Fruit fly (Drosophila melanogaster) whole organism, wandering third instar larva: ENCODE data around the gene Dus1.

Experiments
- Abd-B ChIP-seq: fragments of >200 bp; optimal IDR thresholded peaks from 2 replicates; lab custom pipeline; 2017; ENCODE audit warnings: missing biosample characterization, missing genetic modification characterization
- CG32264 ChIP-seq: fragments of 200-800 bp; sonication (Bioruptor generic); optimal IDR thresholded peaks from 2 replicates; lab custom pipeline; 2016; ENCODE audit warnings: missing biosample characterization, missing genetic modification characterization
- CG9705 ChIP-seq: fragments of 200-800 bp; sonication (Bioruptor generic); optimal IDR thresholded peaks from 2 replicates; lab custom pipeline; 2018; ENCODE audit warnings: missing biosample characterization, mild to moderate bottlenecking, missing genetic modification characterization
- CrebA ChIP-seq: fragments of 200-800 bp; sonication (Bioruptor generic); optimal IDR thresholded peaks from 2 replicates; lab custom pipeline; 2016; ENCODE audit warnings: missing biosample characterization, mild to moderate bottlenecking, missing genetic modification characterization, borderline replicate concordance
- Dfd ChIP-seq: fragments of >200 bp; optimal IDR thresholded peaks from 2 replicates; lab custom pipeline; 2017; ENCODE audit warnings: missing biosample characterization, missing genetic modification characterization
- GATAd ChIP-seq: sonication (Bioruptor generic); optimal IDR thresholded peaks from 2 replicates; lab custom pipeline; 2016; ENCODE audit warnings: missing biosample characterization, missing genetic modification characterization
- HLH106 ChIP-seq: fragments of 200-800 bp; optimal IDR thresholded peaks from 3 replicates; lab custom pipeline; 2019; ENCODE audit warnings: missing biosample characterization, mild to moderate bottlenecking, missing genetic modification characterization, moderate library complexity
- Jra ChIP-seq: sonication (Bioruptor generic); optimal IDR thresholded peaks from 2 replicates; lab custom pipeline; 2016; ENCODE audit warnings: missing biosample characterization, missing genetic modification characterization
- N ChIP-seq: fragments of >200 bp; optimal IDR thresholded peaks from 2 replicates; lab custom pipeline; 2018; ENCODE audit warnings: missing biosample characterization, missing external identifiers, missing genetic modification characterization
- OdsH ChIP-seq: fragments of 200-800 bp; sonication (Bioruptor generic); optimal IDR thresholded peaks from 2 replicates; lab custom pipeline; 2016; ENCODE audit warnings: missing biosample characterization, mild to moderate bottlenecking, missing genetic modification characterization
- Rel ChIP-seq, 2 experiments: fragments of 200-800 bp; sonication (Bioruptor generic) in 1 of 2; optimal IDR thresholded peaks; 2 replicates in 1 of 2; 3 replicates in 1 of 2; lab custom pipeline; 2016 to 2019; ENCODE audit warnings: mild to moderate bottlenecking in 2 of 2, missing biosample characterization in 2 of 2, missing genetic modification characterization in 2 of 2, moderate library complexity in 1 of 2
- Sp1 ChIP-seq: fragments of 200-800 bp; sonication (Bioruptor generic); optimal IDR thresholded peaks from 3 replicates; lab custom pipeline; 2019; ENCODE audit warnings: missing biosample characterization, mild to moderate bottlenecking, missing genetic modification characterization, moderate library complexity
- br ChIP-seq: fragments of 200-800 bp; sonication (Bioruptor generic); optimal IDR thresholded peaks from 2 replicates; lab custom pipeline; 2016; ENCODE audit warnings: missing biosample characterization, missing genetic modification characterization
- brk ChIP-seq: fragments of 200-800 bp; sonication (Bioruptor generic); optimal IDR thresholded peaks from 2 replicates; lab custom pipeline; 2016; ENCODE audit warnings: missing biosample characterization, mild to moderate bottlenecking, missing genetic modification characterization
- dl ChIP-seq, 2 experiments: fragments of 175-275, 200-275 bp in 1 of 2; fragments of 200-275 bp in 1 of 2; sonication (Bioruptor generic); optimal IDR thresholded peaks; lab custom pipeline; 2018; ENCODE audit warnings: mild to moderate bottlenecking in 2 of 2, missing biosample characterization in 2 of 2, missing genetic modification characterization in 2 of 2, moderate library complexity in 2 of 2; ENCODE audit not compliant: partially characterized antibody in 2 of 2, insufficient read depth in 1 of 2
- dsf ChIP-seq: sonication (Bioruptor generic); optimal IDR thresholded peaks from 2 replicates; lab custom pipeline; 2016; ENCODE audit warnings: missing biosample characterization, missing genetic modification characterization, borderline replicate concordance
- fru ChIP-seq: fragments of 200-800 bp; sonication (Bioruptor generic); optimal IDR thresholded peaks from 3 replicates; lab custom pipeline; 2016; ENCODE audit warnings: missing biosample characterization, mild to moderate bottlenecking, missing genetic modification characterization
- h ChIP-seq: fragments of 200-800 bp; sonication (Bioruptor generic); optimal IDR thresholded peaks from 3 replicates; lab custom pipeline; 2016; ENCODE audit warnings: missing biosample characterization, mild to moderate bottlenecking, missing genetic modification characterization
- lola ChIP-seq: fragments of >200 bp; optimal IDR thresholded peaks from 2 replicates; lab custom pipeline; 2017; ENCODE audit warnings: missing biosample characterization, missing genetic modification characterization
- pan ChIP-seq: fragments of >200 bp; optimal IDR thresholded peaks from 2 replicates; lab custom pipeline; 2017
- psq ChIP-seq: fragments of 200-800 bp; sonication (Bioruptor generic); optimal IDR thresholded peaks from 3 replicates; lab custom pipeline; 2017; ENCODE audit warnings: missing biosample characterization, mild to moderate bottlenecking, missing genetic modification characterization, moderate library complexity
- sage ChIP-seq: fragments of 200-800 bp; sonication (Bioruptor generic); optimal IDR thresholded peaks from 2 replicates; lab custom pipeline; 2016; ENCODE audit warnings: missing biosample characterization, mild to moderate bottlenecking, missing genetic modification characterization
- sv ChIP-seq: fragments of 200-800 bp; sonication (Bioruptor generic); optimal IDR thresholded peaks from 3 replicates; lab custom pipeline; 2016; ENCODE audit warnings: missing biosample characterization, missing genetic modification characterization
- tai ChIP-seq: sonication (Bioruptor generic); optimal IDR thresholded peaks from 2 replicates; lab custom pipeline; 2016; ENCODE audit warnings: missing biosample characterization, missing genetic modification characterization
- usp ChIP-seq: fragments of >200 bp; optimal IDR thresholded peaks from 2 replicates; lab custom pipeline; 2017; ENCODE audit warnings: missing biosample characterization, missing genetic modification characterization
- woc ChIP-seq: sonication (Bioruptor generic); optimal IDR thresholded peaks from 2 replicates; lab custom pipeline; 2016; ENCODE audit warnings: missing biosample characterization, mild to moderate bottlenecking, missing genetic modification characterization

The Dus1 gene

DNA sequence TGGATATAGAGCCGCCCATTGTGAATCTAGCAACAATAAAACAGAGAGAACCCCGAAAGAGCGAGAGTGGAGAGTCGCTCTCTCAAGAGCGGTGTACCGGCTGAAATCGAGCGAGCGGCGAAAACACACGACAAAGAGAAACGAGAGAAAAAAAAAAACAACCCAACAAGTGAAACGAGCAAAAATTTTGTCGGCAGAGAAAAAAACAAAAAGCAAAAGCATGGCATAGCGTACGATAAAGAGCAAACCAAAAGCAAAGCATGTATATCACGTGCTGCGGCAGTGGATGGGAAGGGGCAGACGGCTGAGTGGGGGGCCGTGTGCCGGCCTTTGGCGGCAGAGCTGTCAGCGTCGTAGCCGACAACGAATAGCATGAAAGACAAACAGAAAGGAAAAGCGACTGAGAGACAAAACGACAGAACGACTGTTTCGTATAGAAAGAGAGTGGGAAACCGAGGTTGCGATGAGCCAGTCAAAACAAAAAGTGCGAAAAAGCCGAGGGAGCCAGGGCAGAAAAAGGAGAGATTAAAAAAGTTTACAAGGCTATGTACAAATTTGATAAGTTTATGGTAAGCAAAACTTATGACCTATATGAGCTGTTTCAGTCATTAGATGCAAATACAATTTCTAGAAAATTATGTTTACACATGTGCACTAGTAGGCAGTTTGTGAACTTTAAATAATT lies 24.7 kb downstream of the Dus1 start (continued):
- TF ChIP-seq CG32264 (GFP tag; lab: Kevin White, UChicago), result peak; percentile 26
- TF ChIP-seq, all 38 proteins: peak for 10

DNA sequence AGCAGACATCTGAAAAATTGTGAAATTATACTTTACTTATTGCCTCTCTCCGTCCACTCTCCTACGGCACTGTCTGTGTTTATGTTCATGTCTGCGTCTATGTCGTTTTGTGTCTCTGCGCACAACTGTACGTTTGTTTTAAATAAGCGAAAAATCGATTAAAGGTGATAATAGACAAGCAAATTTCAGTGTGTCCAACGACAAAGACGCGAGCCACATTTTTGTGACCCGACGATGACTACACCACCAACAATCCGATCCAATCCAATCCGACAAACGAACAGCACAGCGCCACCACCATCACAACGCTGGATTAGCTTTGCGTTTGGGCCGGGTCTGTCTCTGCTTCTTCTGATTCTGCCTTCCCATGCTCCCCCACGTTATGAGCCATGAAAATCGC lies 27.0 kb downstream of the Dus1 start:
- TF ChIP-seq Sp1 (GFP tag; lab: Kevin White, UChicago), result no peak
- TF ChIP-seq woc (GFP tag; lab: Kevin White, UChicago), result no peak
- TF ChIP-seq sv (GFP tag; lab: Kevin White, UChicago), result no peak
- no peak for TF ChIP-seq h
- TF ChIP-seq N, result no peak
- no peak for TF ChIP-seq usp (GFP tag; lab: Kevin White, UChicago)
- TF ChIP-seq pan, result no peak
- TF ChIP-seq CrebA (GFP tag; lab: Kevin White, UChicago), result no peak
- TF ChIP-seq CG9705, result no peak
- TF ChIP-seq brk (GFP tag; lab: Kevin White, UChicago), result no peak
- no peak for TF ChIP-seq Abd-B (GFP tag; lab: Kevin White, UChicago)
- TF ChIP-seq HLH106 (tag; lab: Kevin White, UChicago), result no peak
- no peak for TF ChIP-seq psq (GFP tag; lab: Kevin White, UChicago)
- TF ChIP-seq GATAd (GFP tag; lab: Kevin White, UChicago), result no peak
- TF ChIP-seq sage (GFP tag; lab: Kevin White, UChicago), result no peak
- no peak for TF ChIP-seq dl (GFP tag; optimal IDR thresholded peaks at IDR 0.05; lab: Kevin White, UChicago; ENCODE audit: insufficient read depth in 1 of 2, partially characterized antibody in 2 of 2)
- no peak for TF ChIP-seq OdsH (GFP tag; lab: Kevin White, UChicago)
- TF ChIP-seq Jra (GFP tag; lab: Kevin White, UChicago), result no peak

DNA sequence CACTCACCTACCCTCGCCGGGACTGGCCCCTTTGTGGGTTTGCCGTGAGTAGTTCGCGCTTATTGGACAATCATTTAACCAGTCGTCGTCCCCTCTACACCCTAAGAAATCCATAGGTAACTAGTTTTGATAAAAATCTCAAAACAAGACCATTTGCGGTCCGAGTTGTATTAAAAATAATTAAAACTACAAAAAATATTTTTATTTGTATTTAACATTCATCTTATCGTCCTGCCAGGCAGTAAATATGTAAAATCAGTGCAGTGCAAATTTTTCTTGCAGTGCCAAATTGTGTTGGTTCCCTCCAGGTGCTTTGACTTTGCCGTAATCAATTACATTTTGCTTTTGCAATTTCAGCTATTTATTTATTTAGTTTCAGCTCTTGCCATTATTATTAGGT lies 27.7 kb downstream of the Dus1 start:
- TF ChIP-seq HLH106 (tag; lab: Kevin White, UChicago) (no peak), dsf (no peak), br (GFP tag; lab: Kevin White, UChicago) (no peak), tai (GFP tag; lab: Kevin White, UChicago) (no peak), Sp1 (GFP tag; lab: Kevin White, UChicago) (no peak), lola (no peak), pan (no peak), sage (GFP tag; lab: Kevin White, UChicago) (no peak)

DNA sequence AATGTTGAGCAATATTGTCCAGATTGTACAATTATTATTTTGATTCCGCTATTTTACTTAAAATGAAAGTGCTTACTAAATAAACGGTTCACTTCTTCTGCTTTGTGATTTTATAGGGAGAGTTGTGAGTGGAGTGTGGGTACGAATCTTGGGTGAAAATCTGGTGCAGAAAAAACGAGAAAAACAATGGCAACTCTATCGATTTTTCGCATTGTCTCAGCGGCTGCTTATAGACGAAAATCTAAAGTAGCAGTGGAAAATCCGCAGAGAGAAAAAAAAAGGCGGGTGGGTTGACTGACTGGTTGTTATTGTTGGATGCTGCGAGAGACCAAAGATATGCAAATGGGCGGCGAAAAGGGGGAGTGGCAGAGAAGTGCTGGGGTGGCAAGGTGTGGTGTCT lies 28.4 kb downstream of the Dus1 start:
- no peak for TF ChIP-seq CG9705
- TF ChIP-seq, all 38 proteins: peak for 0

DNA sequence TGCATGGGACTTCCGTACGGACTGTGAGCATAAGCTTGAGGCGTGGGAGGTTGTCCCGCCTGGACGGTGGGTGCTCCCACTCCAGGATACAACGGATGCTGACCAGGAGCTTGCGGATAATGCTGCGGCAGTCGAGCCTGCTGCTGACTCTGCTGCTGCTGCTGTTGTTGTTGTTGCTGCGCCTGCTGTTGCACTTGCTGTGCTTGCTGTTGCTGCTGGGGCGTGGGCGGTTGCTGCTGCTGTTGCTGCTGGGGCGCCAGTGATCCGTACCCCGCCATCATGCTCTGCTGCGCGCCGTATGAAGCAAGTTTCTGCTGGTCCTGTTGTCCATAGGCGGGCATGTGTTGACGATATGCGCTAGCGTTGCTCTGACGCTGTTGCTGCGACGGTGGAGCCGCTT lies 30.1 kb downstream of the Dus1 start:
- no peak for TF ChIP-seq sage (GFP tag; lab: Kevin White, UChicago)
- TF ChIP-seq Dfd, result peak; percentile 91
- no peak for TF ChIP-seq br (GFP tag; lab: Kevin White, UChicago)
- no peak for TF ChIP-seq Abd-B (GFP tag; lab: Kevin White, UChicago)
- TF ChIP-seq, all 38 proteins: peak for 1

DNA sequence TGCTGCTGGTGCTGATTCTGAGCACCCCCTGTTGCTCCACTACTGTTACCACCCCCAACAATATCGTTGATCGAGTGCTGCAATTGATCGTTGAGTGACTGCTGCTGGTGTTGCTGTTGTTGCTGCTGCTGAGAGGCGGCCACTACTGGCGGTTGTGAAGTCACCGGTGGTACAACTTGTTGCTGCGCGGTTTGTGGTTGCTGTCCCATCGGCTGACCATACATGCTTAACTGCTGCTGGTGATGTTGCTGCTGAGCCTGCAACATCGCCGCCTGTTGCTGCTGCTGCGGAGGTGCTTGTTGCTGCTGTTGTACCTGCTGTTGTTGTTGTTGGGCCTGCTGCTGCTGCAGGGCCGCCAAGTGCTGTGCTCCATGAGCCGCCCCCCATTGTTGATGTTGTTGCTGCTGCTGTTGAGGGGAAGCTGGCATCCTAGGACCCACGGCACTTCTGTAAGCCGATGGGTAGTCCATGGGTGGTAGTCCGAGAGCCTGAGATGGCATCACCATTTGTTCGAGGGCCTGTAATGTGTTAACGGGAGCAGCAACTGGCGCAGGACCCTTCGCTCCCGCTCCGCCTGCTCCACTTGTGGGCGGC lies 31.3 kb downstream of the Dus1 start:
- TF ChIP-seq usp (GFP tag; lab: Kevin White, UChicago), result no peak
- peak; percentile 91 for TF ChIP-seq Dfd

DNA sequence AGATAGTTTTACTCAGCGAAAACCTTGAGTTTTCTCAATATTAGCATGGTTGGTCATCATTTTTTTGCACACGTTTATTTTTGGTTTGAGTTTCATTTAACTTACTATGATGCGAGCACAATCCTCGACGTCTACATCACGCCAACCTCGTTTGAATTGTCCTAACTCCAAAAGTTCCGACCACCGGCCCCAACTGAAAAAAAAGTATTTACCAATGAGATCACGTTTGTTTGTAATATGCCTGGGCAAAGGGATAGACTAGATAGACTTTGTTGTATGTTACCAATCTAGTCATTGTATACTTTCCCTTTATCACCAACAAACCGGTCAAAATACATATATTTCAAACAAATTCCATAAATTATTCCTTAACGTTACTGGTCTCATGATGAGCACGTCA lies 39.4 kb downstream of the Dus1 start, which contains the start of gene CG13693:
TSS of gene CG13693 (plus strand) at position 301 of the 400 bp plus-strand sequence.
- TF ChIP-seq br (GFP tag; lab: Kevin White, UChicago) (no peak), fru (GFP tag; lab: Kevin White, UChicago) (no peak)

DNA sequence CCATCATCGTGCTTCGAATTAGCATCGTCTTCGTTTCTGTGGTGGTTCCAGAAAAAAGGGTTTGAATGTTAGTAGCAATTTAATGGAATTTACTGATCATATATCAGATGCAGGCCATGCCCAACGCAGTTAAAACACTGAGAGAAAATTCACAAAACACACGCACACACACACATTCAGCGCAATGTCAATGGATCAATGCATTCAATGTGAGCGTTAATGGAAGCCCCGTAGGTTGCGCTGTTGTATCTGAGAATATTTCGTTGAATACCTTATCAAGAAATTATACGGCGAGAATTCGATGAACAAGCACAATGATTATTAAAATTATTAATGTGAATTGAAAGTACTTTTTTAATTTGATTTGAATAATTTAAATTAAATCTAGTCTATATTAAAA lies 43.3 kb downstream of the Dus1 start:
- TF ChIP-seq CrebA (GFP tag; lab: Kevin White, UChicago) (no peak), Rel (GFP tag; optimal IDR thresholded peaks at IDR 0.05; lab: Kevin White, UChicago) (no peak), Rel (tag; optimal IDR thresholded peaks at IDR 0.05; lab: Kevin White, UChicago) (peak; percentile 76)
- TF ChIP-seq, all 38 proteins: peak for 1
